Worm (Caenorhabditis elegans): ENCODE measurements around the gene kvs-1.

DNA sequence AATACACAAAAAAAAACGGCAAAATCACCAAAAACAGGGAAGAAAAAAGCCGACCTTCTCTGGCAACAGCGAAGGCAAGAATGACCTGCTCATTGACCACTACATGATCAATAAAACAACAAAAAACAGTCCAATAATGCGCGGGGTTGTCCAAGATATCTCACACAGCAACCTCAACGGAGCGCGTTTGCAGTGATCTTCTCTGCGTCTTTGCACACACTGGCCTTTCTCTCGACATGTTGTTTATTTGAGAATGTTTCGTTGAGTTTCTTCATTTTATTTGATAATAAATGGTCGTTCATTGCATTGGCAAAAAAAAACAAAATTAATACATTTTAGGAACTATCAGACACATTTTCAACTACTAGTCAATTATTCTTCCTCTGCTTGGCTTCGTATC is 45.3 kb downstream of the kvs-1 start:
- TF ChIP-seq ztf-23 (GFP tag; IDR thresholded peaks at IDR 0.05) (no peak), med-1 (GFP tag; optimal IDR thresholded peaks at IDR 0.05; ENCODE audit: insufficient read depth) (no peak)

Measured in whole organism, midembryonic.